Worm (Caenorhabditis elegans): Measurements from ENCODE around the gene dpy-20.

DNA sequence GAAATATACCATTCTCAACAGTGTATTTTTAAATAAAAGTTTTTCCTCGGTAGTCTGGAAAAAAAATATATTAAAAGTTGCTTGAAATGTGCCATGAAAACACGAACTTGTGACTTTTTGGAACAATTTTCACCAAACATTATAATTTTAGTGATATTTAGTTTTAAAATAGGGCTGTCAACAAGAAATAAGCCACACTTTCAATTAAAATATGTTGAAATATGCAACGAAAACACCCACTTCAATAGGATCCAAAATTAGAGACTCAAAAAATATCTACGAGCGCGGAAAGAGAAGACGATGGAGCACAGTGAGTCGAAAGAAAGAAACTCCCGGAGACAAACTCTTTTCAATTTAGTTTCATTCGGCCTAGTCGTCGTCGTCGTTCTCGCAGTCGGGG, 7.2 kb downstream of the dpy-20 start, which contains the start of gene ZK792.12:
- no peak for TF ChIP-seq nhr-237 (tag; optimal IDR thresholded peaks at IDR 0.05)
- no peak for TF ChIP-seq skn-1 (tag; optimal IDR thresholded peaks at IDR 0.05)
- no peak for TF ChIP-seq nhr-12 (tag; optimal IDR thresholded peaks at IDR 0.05)
- TF ChIP-seq lin-39 (tag; optimal IDR thresholded peaks at IDR 0.05), result no peak
- no peak for TF ChIP-seq mdl-1 (tag; optimal IDR thresholded peaks at IDR 0.05)
- no peak for TF ChIP-seq sea-2 (GFP tag; optimal IDR thresholded peaks at IDR 0.05)
- TF ChIP-seq pqm-1 (tag; optimal IDR thresholded peaks at IDR 0.05), result no peak

Data from whole organism, L3 larva.